Fruit fly (Drosophila melanogaster) whole organism, embryonic: ENCODE measurements around the gene CG14000.
A peak's percentile ranks its signal among the peaks of the same experiment; 100 is the strongest.

Source experiments
- Atf6 ChIP-seq: fragments of 200-800 bp; sonication (Bioruptor generic); IDR thresholded peaks from 2 replicates; pipeline ENCODE4 v1.3.6; 2022; ENCODE audit warnings: missing biosample characterization, missing genetic modification characterization
- B-H2 ChIP-seq: fragments of 200-800 bp; sonication (Bioruptor generic); optimal IDR thresholded peaks from 2 replicates; lab custom pipeline; 2018; ENCODE audit warnings: missing biosample characterization, mild to moderate bottlenecking, missing genetic modification characterization
- Bgb ChIP-seq: fragments of 200-800 bp; sonication (Bioruptor generic); IDR thresholded peaks from 2 replicates; pipeline ENCODE4 v1.3.6; 2022; ENCODE audit warnings: missing biosample characterization, missing genetic modification characterization; ENCODE audit not compliant: partially characterized antibody
- CG11560 ChIP-seq: fragments of 200-800 bp; sonication (Bioruptor generic); IDR thresholded peaks from 3 replicates; pipeline ENCODE4 v1.3.6; 2022; ENCODE audit warnings: missing biosample characterization, missing genetic modification characterization
- CG12659 ChIP-seq: fragments of 200-800 bp; sonication (Bioruptor generic); optimal IDR thresholded peaks from 3 replicates; lab custom pipeline; 2017; ENCODE audit warnings: mild to moderate bottlenecking, missing biosample characterization, missing genetic modification reagents, missing genetic modification characterization
- CG14860 ChIP-seq: fragments of 200-800 bp; sonication (Bioruptor generic); IDR thresholded peaks from 3 replicates; pipeline ENCODE4 v1.3.6; 2022; ENCODE audit warnings: missing biosample characterization, missing genetic modification characterization; ENCODE audit not compliant: partially characterized antibody
- CG16813 ChIP-seq: fragments of 200-800 bp; sonication (Bioruptor generic); IDR thresholded peaks from 3 replicates; pipeline ENCODE4 v1.3.6; 2022; ENCODE audit warnings: missing biosample characterization, missing genetic modification characterization; ENCODE audit not compliant: partially characterized antibody
- CG16815 ChIP-seq: fragments of 200-800 bp; sonication (Bioruptor generic); optimal IDR thresholded peaks from 3 replicates; lab custom pipeline; 2017; ENCODE audit warnings: missing biosample characterization, mild to moderate bottlenecking, missing genetic modification characterization
- CG17359 ChIP-seq: fragments of 200-800 bp; sonication (Bioruptor generic); optimal IDR thresholded peaks from 3 replicates; lab custom pipeline; 2018; ENCODE audit warnings: missing biosample characterization, mild to moderate bottlenecking, missing genetic modification characterization, moderate library complexity
- CG17802 ChIP-seq: fragments of 200-800 bp; sonication (Bioruptor generic); optimal IDR thresholded peaks from 2 replicates; lab custom pipeline; 2018; ENCODE audit warnings: missing biosample characterization, mild to moderate bottlenecking, missing genetic modification characterization, moderate library complexity
- CG17829 ChIP-seq: fragments of 200-800 bp; optimal IDR thresholded peaks from 2 replicates; lab custom pipeline; 2019; ENCODE audit warnings: missing biosample characterization, mild to moderate bottlenecking, missing genetic modification characterization, moderate library complexity
- CG18011 ChIP-seq: fragments of 200-800 bp; sonication (Bioruptor generic); optimal IDR thresholded peaks from 2 replicates; lab custom pipeline; 2017; ENCODE audit warnings: missing biosample characterization, missing genetic modification characterization, mild to moderate bottlenecking, moderate library complexity, missing genotype
- CG1832 ChIP-seq: fragments of 200-800 bp; sonication (Bioruptor generic); optimal IDR thresholded peaks from 2 replicates; lab custom pipeline; 2017; ENCODE audit warnings: missing biosample characterization, mild to moderate bottlenecking, missing genetic modification characterization, inconsistent platforms
- CG34376 ChIP-seq: fragments of 200-800 bp; sonication (Bioruptor generic); optimal IDR thresholded peaks from 2 replicates; lab custom pipeline; 2018; ENCODE audit warnings: missing biosample characterization, mild to moderate bottlenecking, missing genetic modification characterization
- CG34422 ChIP-seq: fragments of 200-800 bp; sonication (Bioruptor generic); IDR thresholded peaks from 3 replicates; pipeline ENCODE4 v1.3.6; 2022; ENCODE audit warnings: missing biosample characterization, missing genetic modification characterization
- CG42726 ChIP-seq: fragments of 200-800 bp; sonication (Bioruptor generic); IDR thresholded peaks from 2 replicates; pipeline ENCODE4 v1.3.6; 2022; ENCODE audit warnings: missing biosample characterization, missing genetic modification characterization; ENCODE audit not compliant: partially characterized antibody
- CG7987 ChIP-seq: fragments of 200-800 bp; sonication (Bioruptor generic); optimal IDR thresholded peaks from 2 replicates; lab custom pipeline; 2018; ENCODE audit warnings: missing biosample characterization, mild to moderate bottlenecking, missing genetic modification characterization, moderate library complexity
- CG8944 ChIP-seq: fragments of 200-800 bp; sonication (Bioruptor generic); optimal IDR thresholded peaks from 3 replicates; lab custom pipeline; 2016; ENCODE audit warnings: missing biosample characterization, missing genetic modification characterization
- CG9727 ChIP-seq: fragments of 200-800 bp; sonication (Bioruptor generic); optimal IDR thresholded peaks from 3 replicates; lab custom pipeline; 2017; ENCODE audit warnings: missing biosample characterization, mild to moderate bottlenecking, missing genetic modification characterization
- CG9932 ChIP-seq: fragments of 200-800 bp; sonication (Bioruptor generic); IDR thresholded peaks from 2 replicates; pipeline ENCODE4 v1.3.6; 2022; ENCODE audit warnings: missing biosample characterization, missing genetic modification characterization
- Deaf1 ChIP-seq: fragments of 200-800 bp; optimal IDR thresholded peaks from 3 replicates; lab custom pipeline; 2019; ENCODE audit warnings: missing biosample characterization, mild to moderate bottlenecking, missing genetic modification characterization, moderate library complexity
- ERR ChIP-seq: fragments of 200-800 bp; sonication (Bioruptor generic); optimal IDR thresholded peaks from 2 replicates; lab custom pipeline; 2016; ENCODE audit warnings: missing biosample characterization, missing genetic modification characterization
- Max ChIP-seq: fragments of 200-800 bp; sonication (Bioruptor generic); optimal IDR thresholded peaks from 2 replicates; lab custom pipeline; 2016; ENCODE audit warnings: missing biosample characterization, mild to moderate bottlenecking, missing genetic modification characterization
- Myb ChIP-seq: fragments of 200-800 bp; sonication (Bioruptor generic); optimal IDR thresholded peaks from 2 replicates; lab custom pipeline; 2016; ENCODE audit warnings: missing biosample characterization, missing genetic modification characterization
- NC2α ChIP-seq: fragments of 200-800 bp; sonication (Bioruptor generic); optimal IDR thresholded peaks from 2 replicates; lab custom pipeline; 2016; ENCODE audit warnings: missing biosample characterization, missing genetic modification characterization
- Pdp1 ChIP-seq, 2 experiments: fragments of 200-800 bp; sonication (Bioruptor generic); optimal IDR thresholded peaks; 3 replicates each; lab custom pipeline; 2016; ENCODE audit warnings: missing biosample characterization in 2 of 2, missing genetic modification characterization in 2 of 2, mild to moderate bottlenecking in 1 of 2, moderate library complexity in 1 of 2
- Sox100B ChIP-seq: fragments of 200-800 bp; sonication (Bioruptor generic); optimal IDR thresholded peaks from 3 replicates; lab custom pipeline; 2018; ENCODE audit warnings: missing biosample characterization, mild to moderate bottlenecking, missing genetic modification characterization
- Vsx1 ChIP-seq: fragments of 200-800 bp; sonication (Bioruptor generic); optimal IDR thresholded peaks from 2 replicates; lab custom pipeline; 2017; ENCODE audit warnings: missing biosample characterization, mild to moderate bottlenecking, missing genetic modification characterization, missing genetic modification reagents
- bowl ChIP-seq: fragments of 200-800 bp; sonication (Bioruptor generic); IDR thresholded peaks from 2 replicates; pipeline ENCODE4 v1.3.6; 2022; ENCODE audit warnings: missing biosample characterization, missing genetic modification characterization
- cad ChIP-seq: fragments of >200 bp; optimal IDR thresholded peaks from 2 replicates; lab custom pipeline; 2017; ENCODE audit warnings: missing biosample characterization, missing genetic modification characterization
- chinmo ChIP-seq: fragments of 200-800 bp; sonication (Bioruptor generic); IDR thresholded peaks from 4 replicates; pipeline ENCODE4 v1.3.6; 2022; ENCODE audit warnings: missing biosample characterization, missing genetic modification characterization; ENCODE audit not compliant: partially characterized antibody
- chm ChIP-seq: fragments of 200-800 bp; sonication (Bioruptor generic); IDR thresholded peaks from 2 replicates; pipeline ENCODE4 v1.3.6; 2022; ENCODE audit warnings: missing biosample characterization, missing genetic modification characterization
- ci ChIP-seq: fragments of 200-800 bp; sonication (Bioruptor generic); IDR thresholded peaks from 3 replicates; pipeline ENCODE4 v1.3.6; 2022; ENCODE audit warnings: missing biosample characterization, missing genetic modification characterization
- fd3F ChIP-seq: fragments of 200-800 bp; sonication (Bioruptor generic); optimal IDR thresholded peaks from 2 replicates; lab custom pipeline; 2018; ENCODE audit warnings: missing biosample characterization, mild to moderate bottlenecking, missing genetic modification characterization, moderate library complexity
- grau ChIP-seq: fragments of 200-800 bp; optimal IDR thresholded peaks from 3 replicates; lab custom pipeline; 2019; ENCODE audit warnings: missing biosample characterization, mild to moderate bottlenecking, missing genetic modification characterization, moderate library complexity
- gsb ChIP-seq: fragments of 200-800 bp; sonication (Bioruptor generic); IDR thresholded peaks from 2 replicates; pipeline ENCODE4 v1.3.6; 2022; ENCODE audit warnings: missing biosample characterization, missing genetic modification characterization
- hb ChIP-seq: fragments of 200-800 bp; sonication (Bioruptor generic); IDR thresholded peaks from 3 replicates; pipeline ENCODE4 v1.3.6; 2022; ENCODE audit warnings: missing biosample characterization, missing genetic modification characterization; ENCODE audit not compliant: partially characterized antibody
- klu ChIP-seq: fragments of 200-800 bp; sonication (Bioruptor generic); IDR thresholded peaks from 2 replicates; pipeline ENCODE4 v1.3.6; 2022; ENCODE audit warnings: missing biosample characterization, missing genetic modification characterization
- lmd ChIP-seq: fragments of 200-800 bp; sonication (Bioruptor generic); IDR thresholded peaks from 2 replicates; pipeline ENCODE4 v1.3.6; 2022; ENCODE audit warnings: missing biosample characterization, missing genetic modification characterization
- lola ChIP-seq, 3 experiments: fragments of >200 bp in 2 of 3; fragments of 200-800 bp in 1 of 3; sonication (Bioruptor generic) in 1 of 3; optimal IDR thresholded peaks; 2 replicates each; lab custom pipeline; 2017 to 2019; ENCODE audit warnings: missing biosample characterization in 3 of 3, missing genetic modification characterization in 3 of 3, mild to moderate bottlenecking in 1 of 3, moderate library complexity in 1 of 3
- mirr ChIP-seq: fragments of 200-800 bp; sonication (Bioruptor generic); optimal IDR thresholded peaks from 3 replicates; lab custom pipeline; 2018; ENCODE audit warnings: missing biosample characterization, mild to moderate bottlenecking, missing genetic modification characterization
- phol ChIP-seq: fragments of 200-800 bp; sonication (Bioruptor generic); optimal IDR thresholded peaks from 3 replicates; lab custom pipeline; 2018; ENCODE audit warnings: missing biosample characterization, mild to moderate bottlenecking, missing genetic modification characterization, moderate library complexity
- ranshi ChIP-seq: fragments of 200-800 bp; sonication (Bioruptor generic); IDR thresholded peaks from 2 replicates; pipeline ENCODE4 v1.3.6; 2022; ENCODE audit warnings: missing biosample characterization, missing genetic modification characterization
- sna ChIP-seq: fragments of 200-800 bp; sonication (Bioruptor generic); IDR thresholded peaks from 2 replicates; pipeline ENCODE4 v1.3.6; 2022; ENCODE audit warnings: missing biosample characterization, missing genetic modification characterization; ENCODE audit not compliant: partially characterized antibody
- sob ChIP-seq: fragments of 200-800 bp; sonication (Bioruptor generic); IDR thresholded peaks from 2 replicates; pipeline ENCODE4 v1.3.6; 2022; ENCODE audit warnings: missing biosample characterization, missing genetic modification characterization
- wdn ChIP-seq: fragments of 200-800 bp; sonication (Bioruptor generic); IDR thresholded peaks from 2 replicates; pipeline ENCODE4 v1.3.6; 2022; ENCODE audit warnings: missing biosample characterization, missing genetic modification characterization

Gene CG14000

DNA sequence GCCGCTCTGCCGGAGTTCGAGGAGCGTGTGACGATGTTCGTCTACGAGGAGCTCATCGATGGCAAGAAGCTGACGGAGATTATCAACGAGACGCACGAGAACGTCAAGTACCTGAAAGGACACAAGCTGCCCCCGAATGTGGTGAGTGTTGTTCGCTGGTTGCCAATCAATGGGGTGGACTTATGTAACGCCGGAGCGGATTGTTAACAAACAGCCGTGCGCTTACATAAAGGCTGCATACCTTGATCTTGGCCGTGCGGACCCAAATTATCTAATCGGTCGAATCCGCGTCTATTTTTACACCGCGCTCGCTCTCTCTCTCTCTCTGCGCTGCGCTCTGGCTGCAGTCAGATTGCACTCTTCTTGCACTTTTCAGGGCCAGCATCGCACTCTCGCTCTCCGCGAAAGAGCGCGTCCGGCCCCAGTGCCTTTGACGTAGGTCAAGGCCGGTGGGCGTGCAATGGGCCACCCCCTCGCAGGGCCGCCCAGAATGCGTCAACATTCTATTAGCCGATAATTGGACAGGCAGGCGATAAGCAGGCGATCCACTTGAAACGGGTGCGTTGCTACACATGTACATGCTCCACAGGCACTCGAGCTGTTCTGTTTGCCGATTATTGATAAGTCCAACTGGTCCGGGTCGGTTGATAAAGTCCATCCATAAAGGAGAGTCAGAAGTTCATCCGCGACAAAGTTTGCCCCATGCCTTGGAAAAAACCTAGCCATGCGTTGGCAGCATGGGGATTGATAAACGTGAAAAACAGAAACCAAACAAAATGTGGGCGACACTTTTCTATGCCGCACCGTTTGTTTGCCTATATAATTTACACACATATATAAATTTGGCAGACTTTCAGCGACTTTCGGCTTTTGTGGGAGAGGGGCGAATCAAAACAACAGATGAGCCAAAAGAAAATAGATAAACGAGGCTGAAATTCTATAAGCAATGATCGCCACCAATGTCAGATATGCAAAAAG is 34.5 kb upstream of the CG14000 start:
- TF ChIP-seq CG14860 (GFP tag; lab: Robert Waterston, UW) (no peak), CG17802 (no peak), CG9727 (GFP tag; lab: Kevin White, UChicago) (no peak), CG12659 (GFP tag; lab: Kevin White, UChicago) (no peak), fd3F (GFP tag; lab: Kevin White, UChicago) (no peak), sna (no peak), CG11560 (no peak), NC2α (GFP tag; lab: Kevin White, UChicago) (peak; percentile 50), lola (GFP tag; optimal IDR thresholded peaks at IDR 0.05; lab: Kevin White, UChicago) (peak in 1 of 3 experiments; percentile 3), CG42726 (0 out of 2 replicates have a peak, but pooled peaks have one; percentile 53), mirr (GFP tag; lab: Kevin White, UChicago) (peak; percentile 78), chinmo (GFP tag; lab: Robert Waterston, UW) (peak; percentile 81; the same call in 1 of the 4 replicates), B-H2 (GFP tag; lab: Kevin White, UChicago) (peak; percentile 48), CG17359 (tag; lab: Kevin White, UChicago) (no peak), CG7987 (GFP tag; lab: Kevin White, UChicago) (peak; percentile 73), wdn (GFP tag; lab: Robert Waterston, UW) (no peak), sob (GFP tag; lab: Robert Waterston, UW) (peak; percentile 21; the same call in 1 of the 2 replicates), CG16813 (GFP tag; lab: Robert Waterston, UW) (peak; percentile 46; the same call in 1 of the 3 replicates), CG8944 (GFP tag; lab: Kevin White, UChicago) (no peak), CG1832 (GFP tag; lab: Kevin White, UChicago) (peak; percentile 47), ERR (GFP tag; lab: Kevin White, UChicago) (peak; percentile 70), Bgb (no peak), hb (GFP tag; lab: Robert Waterston, UW) (no peak), CG17829 (tag; lab: Kevin White, UChicago) (no peak), Max (no peak), CG16815 (GFP tag; lab: Kevin White, UChicago) (no peak), ranshi (peak; percentile 25; the same call in 1 of the 2 replicates), bowl (peak; percentile 43; the same call in 1 of the 2 replicates), CG34422 (GFP tag; lab: Robert Waterston, UW) (peak; percentile 35; the same call in 1 of the 3 replicates), Myb (GFP tag; lab: Kevin White, UChicago) (no peak), Vsx1 (peak; percentile 95), Deaf1 (no peak), Atf6 (peak; percentile 45; the same call in 1 of the 2 replicates), phol (tag; lab: Kevin White, UChicago) (no peak), klu (GFP tag; lab: Robert Waterston, UW) (0 out of 2 replicates have a peak, but pooled peaks have one; percentile 19), cad (GFP tag; lab: Kevin White, UChicago) (peak; percentile 32), CG9932 (GFP tag; lab: Robert Waterston, UW) (no peak), Pdp1 (GFP tag; optimal IDR thresholded peaks at IDR 0.05; lab: Kevin White, UChicago) (peak in 1 of 2 experiments; percentile 98), CG18011 (GFP tag; lab: Kevin White, UChicago) (no peak), chm (GFP tag; lab: Robert Waterston, UW) (peak; percentile 76; the same call in 1 of the 2 replicates), lmd (GFP tag; lab: Robert Waterston, UW) (0 out of 2 replicates have a peak, but pooled peaks have one; percentile 6), gsb (GFP tag; lab: Robert Waterston, UW) (no peak), CG34376 (no peak), grau (tag; lab: Kevin White, UChicago) (no peak), ci (peak; percentile 78), Sox100B (no peak)
